Fruit fly (Drosophila melanogaster): Measurements from ENCODE around the gene CG32982.

The CG32982 gene

DNA sequence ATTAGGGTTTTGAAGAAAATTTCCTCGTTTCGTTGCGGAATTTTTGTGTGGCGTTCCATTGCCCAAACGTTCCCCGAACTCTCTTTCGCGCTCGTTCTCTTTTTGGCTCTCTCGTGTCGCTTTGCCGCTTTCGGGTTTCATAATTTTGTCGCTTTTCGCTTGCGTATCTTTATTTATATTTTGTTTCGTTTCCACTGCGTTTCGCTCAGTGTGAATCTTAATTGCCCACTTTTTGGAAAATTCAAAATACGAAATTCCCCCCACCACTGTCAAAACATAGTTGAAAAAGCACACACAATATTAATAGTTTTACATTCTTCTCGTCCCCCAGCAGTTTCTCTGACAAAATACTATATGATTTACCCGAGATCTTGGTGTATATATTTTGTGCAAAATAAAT is 51.3 kb downstream of the CG32982 start (continued):
- TF ChIP-seq CG11247 (GFP tag; IDR thresholded peaks at IDR 0.05) (no peak), lmd (GFP tag; IDR thresholded peaks at IDR 0.05) (no peak), B-H2 (GFP tag; optimal IDR thresholded peaks at IDR 0.05) (peak; percentile 60), Deaf1 (tag; optimal IDR thresholded peaks at IDR 0.05) (peak; percentile 17), ato (GFP tag; IDR thresholded peaks at IDR 0.05; ENCODE audit: partially characterized antibody) (no peak), CG17568 (GFP tag; optimal IDR thresholded peaks at IDR 0.05) (peak; percentile 28), Drgx (GFP tag; IDR thresholded peaks at IDR 0.05) (0 out of 2 replicates have a peak, but pooled peaks have one; percentile 39), CG15011 (GFP tag; optimal IDR thresholded peaks at IDR 0.05) (no peak), sob (GFP tag; IDR thresholded peaks at IDR 0.05) (no peak), CG16779 (GFP tag; IDR thresholded peaks at IDR 0.05) (no peak), jigr1 (GFP tag; IDR thresholded peaks at IDR 0.05) (no peak), ken (GFP tag; IDR thresholded peaks at IDR 0.05) (no peak), hkb (optimal IDR thresholded peaks at IDR 0.05) (no peak), hkb (GFP tag; IDR thresholded peaks at IDR 0.05) (no peak; the same call in 1 of the 2 replicates), zf30C (GFP tag; optimal IDR thresholded peaks at IDR 0.05) (peak; percentile 85), CG12155 (GFP tag; optimal IDR thresholded peaks at IDR 0.05) (no peak), CG9817 (tag; optimal IDR thresholded peaks at IDR 0.05) (no peak), cad (GFP tag; optimal IDR thresholded peaks at IDR 0.05) (no peak), cg (GFP tag; optimal IDR thresholded peaks at IDR 0.05) (no peak), seq (GFP tag; IDR thresholded peaks at IDR 0.05) (0 out of 2 replicates have a peak, but pooled peaks have one; percentile 17), ap (GFP tag; IDR thresholded peaks at IDR 0.05) (no peak), Oaz (GFP tag; IDR thresholded peaks at IDR 0.05) (no peak), HmgD (GFP tag; optimal IDR thresholded peaks at IDR 0.05) (no peak), vvl (GFP tag; IDR thresholded peaks at IDR 0.05) (peak; percentile 71; the same call in 1 of the 2 replicates), CG8765 (GFP tag; IDR thresholded peaks at IDR 0.05) (peak; percentile 74; the same call in 1 of the 2 replicates), ewg (GFP tag; optimal IDR thresholded peaks at IDR 0.05) (no peak), CG3995 (GFP tag; optimal IDR thresholded peaks at IDR 0.05) (no peak), CG17612 (GFP tag; IDR thresholded peaks at IDR 0.05) (no peak), Doc2 (GFP tag; IDR thresholded peaks at IDR 0.05) (no peak), Usf (GFP tag; optimal IDR thresholded peaks at IDR 0.05) (no peak), CG10147 (GFP tag; optimal IDR thresholded peaks at IDR 0.05) (no peak), Ets97D (GFP tag; optimal IDR thresholded peaks at IDR 0.05) (no peak), kay (GFP tag; optimal IDR thresholded peaks at IDR 0.05) (no peak), CG30431 (GFP tag; optimal IDR thresholded peaks at IDR 0.05) (no peak), CTCF (GFP tag; optimal IDR thresholded peaks at IDR 0.05) (no peak), eyg (GFP tag; optimal IDR thresholded peaks at IDR 0.05) (no peak), Dek (tag; optimal IDR thresholded peaks at IDR 0.05) (no peak), CG12942 (GFP tag; optimal IDR thresholded peaks at IDR 0.05) (no peak), slp2 (GFP tag; optimal IDR thresholded peaks at IDR 0.05) (no peak), kah (GFP tag; optimal IDR thresholded peaks at IDR 0.05) (peak; percentile 66), CG10979 (tag; optimal IDR thresholded peaks at IDR 0.05) (no peak), zfh1 (GFP tag; IDR thresholded peaks at IDR 0.05) (no peak), CG15269 (tag; optimal IDR thresholded peaks at IDR 0.05) (no peak), vnd (GFP tag; IDR thresholded peaks at IDR 0.05; ENCODE audit: partially characterized antibody) (no peak), Blimp-1 (GFP tag; optimal IDR thresholded peaks at IDR 0.05) (no peak), sisA (GFP tag; IDR thresholded peaks at IDR 0.05) (no peak), ssp (GFP tag; IDR thresholded peaks at IDR 0.05) (no peak), dimm (GFP tag; IDR thresholded peaks at IDR 0.05) (no peak), tio (GFP tag; optimal IDR thresholded peaks at IDR 0.05) (no peak), B-H1 (GFP tag; IDR thresholded peaks at IDR 0.05) (no peak), dm (GFP tag; optimal IDR thresholded peaks at IDR 0.05) (no peak), tgo (GFP tag; IDR thresholded peaks at IDR 0.05) (no peak), gsb (GFP tag; IDR thresholded peaks at IDR 0.05) (no peak), CG6813 (GFP tag; optimal IDR thresholded peaks at IDR 0.05) (peak; percentile 21)

All from whole organism, embryonic.